Worm (Caenorhabditis elegans) whole organism, L4 larva: ENCODE results near the gene fubl-1.

Experiments used
- D1046.2 ChIP-seq: fragments of 200-800 bp; sonication (Bioruptor generic); IDR thresholded peaks from 2 replicates; pipeline ENCODE4 v1.3.6; 2022; ENCODE audit warnings: missing genetic modification characterization, missing compliant biosample characterization
- F26F4.8 ChIP-seq: fragments of 200-800 bp; sonication (Bioruptor generic); conservative IDR thresholded peaks from 2 replicates; pipeline ENCODE4 v1.3.6; 2022; ENCODE audit warnings: missing genetic modification characterization, missing compliant biosample characterization
- F37D6.2 ChIP-seq: sonication (generic microtip); optimal IDR thresholded peaks from 2 replicates; lab custom pipeline; 2016; ENCODE audit warnings: mild to moderate bottlenecking, missing genetic modification characterization, missing compliant biosample characterization
- F44E2.7 ChIP-seq: fragments of 200-800 bp; sonication (Bioruptor generic); IDR thresholded peaks from 2 replicates; pipeline ENCODE4 v2.1.2; 2022; ENCODE audit warnings: missing genetic modification characterization, missing compliant biosample characterization
- R02D3.7 ChIP-seq: fragments of 150-350 bp; sonication (generic microtip); optimal IDR thresholded peaks from 3 replicates; lab custom pipeline; 2014; ENCODE audit warnings: missing biosample characterization, missing genetic modification characterization
- T26A8.4 ChIP-seq: fragments of 200-800 bp; sonication (Bioruptor generic); IDR thresholded peaks from 2 replicates; pipeline ENCODE4 v1.3.6; 2022; ENCODE audit warnings: missing genetic modification characterization, missing compliant biosample characterization
- Y48G9A.11 ChIP-seq: fragments of 200-800 bp; sonication (Bioruptor generic); IDR thresholded peaks from 2 replicates; pipeline ENCODE4 v1.3.6; 2022; ENCODE audit warnings: missing genetic modification reagents, missing genetic modification characterization, missing compliant biosample characterization
- Y5F2A.4 ChIP-seq: fragments of 200-800 bp; sonication (Bioruptor generic); optimal IDR thresholded peaks from 2 replicates; lab custom pipeline; 2018; ENCODE audit warnings: mild to moderate bottlenecking, missing genetic modification characterization, missing compliant biosample characterization
- aha-1 ChIP-seq: fragments of 150-350 bp; peaks from one replicate; lab custom pipeline; 2014; ENCODE audit warnings: missing biosample characterization, missing genetic modification characterization
- ama-1 ChIP-seq: fragments of 150-350 bp; optimal IDR thresholded peaks from 2 replicates; lab custom pipeline; 2014; ENCODE audit warnings: inconsistent platforms, mixed read lengths
- arid-1 ChIP-seq: fragments of 200-800 bp; sonication (Bioruptor generic); conservative IDR thresholded peaks from 2 replicates; pipeline ENCODE4 v1.3.6; 2022; ENCODE audit warnings: missing genetic modification reagents, missing genetic modification characterization, missing compliant biosample characterization
- ceh-20 ChIP-seq: fragments of 200-800 bp; sonication (Bioruptor generic); IDR thresholded peaks from 2 replicates; pipeline ENCODE4 v1.3.6; 2022; ENCODE audit warnings: missing genetic modification reagents, missing genetic modification characterization, missing compliant biosample characterization
- ceh-44 ChIP-seq: fragments of 200-800 bp; sonication (Bioruptor generic); IDR thresholded peaks from 2 replicates; pipeline ENCODE4 v1.3.6; 2022; ENCODE audit warnings: missing genetic modification reagents, missing genetic modification characterization, missing compliant biosample characterization
- ceh-62 ChIP-seq: sonication (generic microtip); optimal IDR thresholded peaks from 2 replicates; lab custom pipeline; 2017; ENCODE audit warnings: missing biosample characterization, missing genetic modification characterization
- cey-2 ChIP-seq: sonication (generic microtip); optimal IDR thresholded peaks from 3 replicates; lab custom pipeline; 2017; ENCODE audit warnings: missing genetic modification characterization, mild to moderate bottlenecking, missing compliant biosample characterization, antibody characterized with exemption, borderline replicate concordance; ENCODE audit not compliant: insufficient read depth
- ctbp-1 ChIP-seq: fragments of 200-800 bp; sonication (Bioruptor generic); IDR thresholded peaks from 2 replicates; pipeline ENCODE4 v1.3.6; 2022; ENCODE audit warnings: missing genetic modification reagents, missing genetic modification characterization, missing compliant biosample characterization
- daf-12 ChIP-seq: fragments of 150-350 bp; optimal IDR thresholded peaks from 2 replicates; lab custom pipeline; 2014; ENCODE audit warnings: missing biosample characterization, missing genetic modification reagents, missing genetic modification characterization
- dmd-6 ChIP-seq: fragments of 200-800 bp; sonication (Bioruptor generic); IDR thresholded peaks from 2 replicates; pipeline ENCODE4 v1.3.6; 2022; ENCODE audit warnings: missing genetic modification reagents, missing genetic modification characterization, missing compliant biosample characterization
- dmd-8 ChIP-seq: fragments of 200-800 bp; sonication (Bioruptor generic); IDR thresholded peaks from 2 replicates; pipeline ENCODE4 v1.3.6; 2022; ENCODE audit warnings: missing genetic modification characterization, missing compliant biosample characterization
- dpl-1 ChIP-seq: fragments of 150-350 bp; optimal IDR thresholded peaks from 2 replicates; lab custom pipeline; 2014; ENCODE audit warnings: missing biosample characterization, missing genetic modification reagents, missing genetic modification characterization
- duxl-1 ChIP-seq: sonication (generic microtip); optimal IDR thresholded peaks from 2 replicates; lab custom pipeline; 2016; ENCODE audit warnings: mild to moderate bottlenecking, missing genetic modification characterization, moderate library complexity, missing compliant biosample characterization; ENCODE audit not compliant: poor library complexity
- dve-1 ChIP-seq: sonication (generic microtip); optimal IDR thresholded peaks from 2 replicates; lab custom pipeline; 2017; ENCODE audit warnings: antibody characterized with exemption, mild to moderate bottlenecking, missing genetic modification characterization, missing compliant biosample characterization; ENCODE audit not compliant: insufficient read depth
- egl-43 ChIP-seq: fragments of 200-800 bp; sonication (Bioruptor generic); IDR thresholded peaks from 2 replicates; pipeline ENCODE4 v1.3.6; 2022; ENCODE audit warnings: missing genetic modification reagents, missing genetic modification characterization, missing compliant biosample characterization
- fkh-10 ChIP-seq: fragments of 150-350 bp; optimal IDR thresholded peaks from 2 replicates; lab custom pipeline; 2014; ENCODE audit warnings: missing biosample characterization, missing genetic modification reagents, missing genetic modification characterization
- gei-8 ChIP-seq: fragments of 200-800 bp; sonication (Bioruptor generic); optimal IDR thresholded peaks from 2 replicates; lab custom pipeline; 2018; ENCODE audit warnings: mild to moderate bottlenecking, missing genetic modification characterization, missing compliant biosample characterization
- lin-13 ChIP-seq: fragments of 150-350 bp; optimal IDR thresholded peaks from 2 replicates; lab custom pipeline; 2014; ENCODE audit warnings: missing biosample characterization, missing genetic modification reagents, missing genetic modification characterization
- lin-38 ChIP-seq: fragments of 200-800 bp; sonication (Bioruptor generic); IDR thresholded peaks from 2 replicates; pipeline ENCODE4 v1.3.6; 2022; ENCODE audit warnings: missing genetic modification reagents, missing genetic modification characterization, missing compliant biosample characterization
- lir-3 ChIP-seq: sonication (generic microtip); optimal IDR thresholded peaks from 2 replicates; lab custom pipeline; 2016; ENCODE audit warnings: mild to moderate bottlenecking, missing genetic modification characterization, missing compliant biosample characterization
- lsy-2 ChIP-seq, 2 experiments: fragments of 150-350 bp in 1 of 2; sonication (generic microtip) in 1 of 2; optimal IDR thresholded peaks; 2 replicates each; lab custom pipeline; 2014 to 2017; ENCODE audit warnings: missing biosample characterization in 2 of 2, missing genetic modification characterization in 2 of 2
- madf-9 ChIP-seq: fragments of 200-800 bp; sonication (Bioruptor generic); conservative IDR thresholded peaks from 2 replicates; pipeline ENCODE4 v1.3.6; 2022; ENCODE audit warnings: missing genetic modification reagents, missing genetic modification characterization, missing compliant biosample characterization
- mdl-1 ChIP-seq, 2 experiments: fragments of 150-350 bp in 1 of 2; sonication (generic microtip) in 1 of 2; optimal IDR thresholded peaks; 2 replicates each; lab custom pipeline; 2014 to 2017; ENCODE audit warnings: missing biosample characterization in 2 of 2, missing genetic modification characterization in 2 of 2
- mes-2 ChIP-seq: sonication (generic microtip); optimal IDR thresholded peaks from 2 replicates; lab custom pipeline; 2016; ENCODE audit warnings: missing genotype, mild to moderate bottlenecking, missing genetic modification characterization, missing compliant biosample characterization; ENCODE audit not compliant: poor library complexity, severe bottlenecking
- nhr-10 ChIP-seq: fragments of 150-350 bp; optimal IDR thresholded peaks from 2 replicates; lab custom pipeline; 2014; ENCODE audit warnings: missing biosample characterization, missing genetic modification characterization
- nhr-102 ChIP-seq: sonication (generic microtip); optimal IDR thresholded peaks from 2 replicates; lab custom pipeline; 2016; ENCODE audit warnings: mild to moderate bottlenecking, missing genetic modification characterization, moderate library complexity, missing compliant biosample characterization
- nhr-237 ChIP-seq: sonication (generic microtip); optimal IDR thresholded peaks from 2 replicates; lab custom pipeline; 2017; ENCODE audit warnings: missing biosample characterization, missing genetic modification characterization
- nhr-28 ChIP-seq: fragments of 150-350 bp; optimal IDR thresholded peaks from 2 replicates; lab custom pipeline; 2014; ENCODE audit warnings: missing biosample characterization, missing genetic modification characterization
- nhr-42 ChIP-seq: fragments of 200-800 bp; sonication (Bioruptor generic); IDR thresholded peaks from 2 replicates; pipeline ENCODE4 v1.3.6; 2022; ENCODE audit warnings: missing genetic modification characterization, missing compliant biosample characterization
- nhr-6 ChIP-seq: fragments of 150-350 bp; optimal IDR thresholded peaks from 2 replicates; lab custom pipeline; 2014; ENCODE audit warnings: missing biosample characterization, missing genetic modification characterization
- nhr-77 ChIP-seq: fragments of 150-350 bp; optimal IDR thresholded peaks from 2 replicates; lab custom pipeline; 2014; ENCODE audit warnings: missing biosample characterization, missing genetic modification characterization
- php-3 ChIP-seq: fragments of 200-800 bp; sonication (Bioruptor generic); IDR thresholded peaks from 2 replicates; pipeline ENCODE4 v1.3.6; 2022; ENCODE audit warnings: missing genetic modification reagents, missing genetic modification characterization, missing compliant biosample characterization
- rbr-2 ChIP-seq: sonication (generic microtip); optimal IDR thresholded peaks from 2 replicates; lab custom pipeline; 2016; ENCODE audit warnings: missing genotype, missing genetic modification characterization, missing compliant biosample characterization
- sdz-12 ChIP-seq: fragments of 200-800 bp; sonication (Bioruptor generic); optimal IDR thresholded peaks from 2 replicates; lab custom pipeline; 2018; ENCODE audit warnings: mild to moderate bottlenecking, missing genetic modification characterization, missing compliant biosample characterization
- skn-1 ChIP-seq: fragments of 150-350 bp; optimal IDR thresholded peaks from 2 replicates; lab custom pipeline; 2014; ENCODE audit warnings: missing biosample characterization, missing genetic modification characterization
- snpc-1.2 ChIP-seq: fragments of 200-800 bp; sonication (Bioruptor generic); IDR thresholded peaks from 2 replicates; pipeline ENCODE4 v1.3.6; 2022; ENCODE audit warnings: missing genetic modification reagents, missing genetic modification characterization, missing compliant biosample characterization
- spr-1 ChIP-seq: sonication (generic microtip); optimal IDR thresholded peaks from 2 replicates; lab custom pipeline; 2016; ENCODE audit warnings: mild to moderate bottlenecking, missing genetic modification characterization, missing compliant biosample characterization
- tag-97 ChIP-seq: fragments of 200-800 bp; sonication (Bioruptor generic); IDR thresholded peaks from 2 replicates; pipeline ENCODE4 v1.3.6; 2022; ENCODE audit warnings: missing genetic modification characterization, missing compliant biosample characterization
- tra-1 ChIP-seq: fragments of 200-800 bp; sonication (Bioruptor generic); IDR thresholded peaks from 2 replicates; pipeline ENCODE4 v1.3.6; 2022; ENCODE audit warnings: missing genetic modification reagents, missing genetic modification characterization, missing compliant biosample characterization
- unc-39 ChIP-seq: sonication (generic microtip); optimal IDR thresholded peaks from 2 replicates; lab custom pipeline; 2017; ENCODE audit warnings: missing biosample characterization, missing genetic modification characterization
- unc-62 ChIP-seq, 3 experiments: fragments of 150-350 bp in 1 of 3; sonication (generic microtip); optimal IDR thresholded peaks in 2 of 3; peaks in 1 of 3; 1 replicate in 1 of 3; 2 replicates in 2 of 3; lab custom pipeline; 2014 to 2017; ENCODE audit warnings: missing biosample characterization in 3 of 3, missing genetic modification characterization in 3 of 3, missing genetic modification reagents in 3 of 3, missing genotype in 1 of 3
- vab-7 ChIP-seq: fragments of 200-800 bp; sonication (Bioruptor generic); IDR thresholded peaks from 2 replicates; pipeline ENCODE4 v1.3.6; 2022; ENCODE audit warnings: missing genetic modification reagents, missing genetic modification characterization, missing compliant biosample characterization
- zfp-3 ChIP-seq: fragments of 200-800 bp; sonication (Bioruptor generic); conservative IDR thresholded peaks from 2 replicates; pipeline ENCODE4 v1.3.6; 2022; ENCODE audit warnings: missing genetic modification reagents, missing genetic modification characterization, missing compliant biosample characterization
- zip-2 ChIP-seq: fragments of 150-350 bp; optimal IDR thresholded peaks from 2 replicates; lab custom pipeline; 2014; ENCODE audit warnings: missing biosample characterization, missing genetic modification characterization

fubl-1 gene

DNA sequence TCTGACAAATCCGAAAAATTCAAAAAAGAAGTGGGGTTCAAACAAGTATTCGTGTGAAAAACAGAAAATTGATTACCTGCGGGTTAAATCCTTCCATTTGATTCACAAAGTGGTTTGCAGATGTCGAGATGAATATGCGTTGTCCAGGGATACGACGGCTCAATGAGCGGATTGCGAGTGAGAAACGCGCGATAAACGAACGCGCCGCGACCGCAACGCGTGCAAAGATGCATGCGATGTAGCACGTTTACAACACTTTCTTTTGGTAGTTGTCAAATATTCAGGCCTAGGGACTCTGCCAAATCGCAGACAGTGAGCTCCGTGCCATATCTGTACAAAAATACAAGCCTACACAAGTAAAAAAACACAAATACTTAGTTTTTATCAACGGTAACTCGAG is at the start of gene fubl-1:
TSS of gene fubl-1 (minus strand) at position 202 of the 400 bp plus-strand sequence.
- TF ChIP-seq nhr-28 (tag; lab: Kevin White, UChicago) (no peak), mes-2 (tag; lab: Kevin White, UChicago) (peak; percentile 56), vab-7 (GFP tag; lab: Robert Waterston, UW) (peak; percentile 39; the same call in 1 of the 2 replicates), nhr-77 (no peak), unc-39 (tag; lab: Kevin White, UChicago) (no peak), php-3 (no peak), spr-1 (tag; lab: Kevin White, UChicago) (no peak), madf-9 (GFP tag; lab: Robert Waterston, UW) (no peak), cey-2 (tag; lab: Kevin White, UChicago) (no peak), lin-38 (GFP tag; lab: Robert Waterston, UW) (peak; percentile 70), daf-12 (tag; lab: Kevin White, UChicago) (no peak), ceh-44 (GFP tag; lab: Robert Waterston, UW) (no peak), rbr-2 (tag; lab: Kevin White, UChicago) (no peak), lir-3 (tag; lab: Kevin White, UChicago) (no peak), lsy-2 (tag; optimal IDR thresholded peaks at IDR 0.05; lab: Kevin White, UChicago) (peak in 1 of 2 experiments; percentile 19), nhr-6 (tag; lab: Kevin White, UChicago) (no peak), R02D3.7 (tag; lab: Kevin White, UChicago) (no peak), tra-1 (no peak), nhr-102 (tag; lab: Kevin White, UChicago) (no peak), zfp-3 (GFP tag; lab: Robert Waterston, UW) (no peak), zip-2 (tag; lab: Kevin White, UChicago) (no peak), dpl-1 (GFP tag; lab: Kevin White, UChicago) (peak; percentile 14), gei-8 (GFP tag; lab: Kevin White, UChicago) (no peak), snpc-1.2 (GFP tag; lab: Robert Waterston, UW) (no peak), sdz-12 (no peak), nhr-237 (no peak), unc-62 (GFP tag; optimal IDR thresholded peaks at IDR 0.05 in 1 of 2; lab: Kevin White, UChicago) (peak in 1 of 2 experiments; percentile 28), unc-62 (tag; optimal IDR thresholded peaks at IDR 0.05; lab: Kevin White, UChicago) (no peak), mdl-1 (tag; optimal IDR thresholded peaks at IDR 0.05; lab: Kevin White, UChicago) (no peak), aha-1 (tag; lab: Kevin White, UChicago) (peak; percentile 82), Y5F2A.4 (GFP tag; lab: Kevin White, UChicago) (no peak), F26F4.8 (GFP tag; lab: Robert Waterston, UW) (no peak), ceh-62 (tag; lab: Kevin White, UChicago) (no peak), F37D6.2 (tag; lab: Kevin White, UChicago) (no peak), skn-1 (tag; lab: Kevin White, UChicago) (no peak), T26A8.4 (GFP tag; lab: Robert Waterston, UW) (no peak), dmd-8 (GFP tag; lab: Robert Waterston, UW) (no peak), D1046.2 (no peak), dmd-6 (GFP tag; lab: Robert Waterston, UW) (no peak), F44E2.7 (GFP tag; lab: Robert Waterston, UW) (no peak), Y48G9A.11 (GFP tag; lab: Robert Waterston, UW) (peak; percentile 40; the same call in 1 of the 2 replicates), egl-43 (GFP tag; lab: Robert Waterston, UW) (no peak), ctbp-1 (GFP tag; lab: Robert Waterston, UW) (no peak), fkh-10 (no peak), tag-97 (GFP tag; lab: Robert Waterston, UW) (no peak), ceh-20 (no peak), duxl-1 (tag; lab: Kevin White, UChicago) (no peak), lin-13 (GFP tag; lab: Kevin White, UChicago) (no peak), ama-1 (lab: Kevin White, UChicago) (peak; percentile 75), dve-1 (tag; lab: Kevin White, UChicago) (no peak), nhr-42 (GFP tag; lab: Robert Waterston, UW) (no peak), nhr-10 (tag; lab: Kevin White, UChicago) (no peak), arid-1 (no peak)
